Worm (Caenorhabditis elegans): ENCODE data around the gene smim-14.

DNA sequence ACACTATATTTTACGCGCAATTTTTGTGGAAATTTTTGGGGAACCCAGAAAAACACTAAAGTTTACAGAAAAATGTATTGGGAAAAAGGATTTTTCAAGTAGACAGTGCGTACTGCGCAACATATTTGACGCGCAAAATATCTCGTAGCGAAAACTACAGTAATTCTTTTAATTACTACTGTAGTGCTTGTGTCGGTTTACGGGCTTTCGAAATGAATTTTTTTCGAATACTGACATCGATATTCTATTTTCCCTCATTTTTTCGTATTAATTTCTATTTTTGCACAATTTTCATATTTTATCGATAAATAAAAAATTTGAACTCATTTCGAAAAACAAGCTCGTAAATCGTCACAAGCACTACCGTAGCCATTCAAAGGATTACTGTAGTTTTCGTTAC, 41.0 kb downstream of the smim-14 start:
- TF ChIP-seq T22C8.4 (GFP tag; IDR thresholded peaks at IDR 0.05) (no peak), flt-1 (GFP tag; IDR thresholded peaks at IDR 0.05) (no peak), klf-2 (GFP tag; conservative IDR thresholded peaks at IDR 0.05) (no peak), med-1 (GFP tag; optimal IDR thresholded peaks at IDR 0.05; ENCODE audit: insufficient read depth) (no peak), ztf-29 (GFP tag; IDR thresholded peaks at IDR 0.05) (no peak), ref-1 (GFP tag; conservative IDR thresholded peaks at IDR 0.05) (no peak)

All from whole organism, midembryonic.